Worm (Caenorhabditis elegans) whole organism, L4 larva: ENCODE measurements around the gene timm-17B.1.
"Not testable (repeated sequence)": the region's sequence is repeated elsewhere in the genome, so short reads cannot be mapped to it uniquely, and the experiment has no call there.

Experiments used
- F10B5.3 ChIP-seq: sonication (generic microtip); optimal IDR thresholded peaks from 2 replicates; lab custom pipeline; 2016; ENCODE audit warnings: mild to moderate bottlenecking, missing genetic modification characterization, missing compliant biosample characterization
- F44E2.7 ChIP-seq: fragments of 200-800 bp; sonication (Bioruptor generic); IDR thresholded peaks from 2 replicates; pipeline ENCODE4 v2.1.2; 2022; ENCODE audit warnings: missing genetic modification characterization, missing compliant biosample characterization
- F49E8.2 ChIP-seq: sonication (generic microtip); optimal IDR thresholded peaks from 2 replicates; lab custom pipeline; 2016; ENCODE audit warnings: missing compliant biosample characterization, mild to moderate bottlenecking, missing genetic modification characterization, borderline replicate concordance
- T20F7.1 ChIP-seq: fragments of 200-800 bp; sonication (Bioruptor generic); optimal IDR thresholded peaks from 2 replicates; lab custom pipeline; 2018; ENCODE audit warnings: mild to moderate bottlenecking, missing genetic modification characterization, missing compliant biosample characterization
- T26A8.4 ChIP-seq: fragments of 200-800 bp; sonication (Bioruptor generic); IDR thresholded peaks from 2 replicates; pipeline ENCODE4 v1.3.6; 2022; ENCODE audit warnings: missing genetic modification characterization, missing compliant biosample characterization
- Y105C5A.15 ChIP-seq: fragments of 200-800 bp; sonication (Bioruptor generic); IDR thresholded peaks from 2 replicates; pipeline ENCODE4 v1.3.6; 2022; ENCODE audit warnings: missing genetic modification characterization, missing compliant biosample characterization
- Y48G9A.11 ChIP-seq: fragments of 200-800 bp; sonication (Bioruptor generic); IDR thresholded peaks from 2 replicates; pipeline ENCODE4 v1.3.6; 2022; ENCODE audit warnings: missing genetic modification reagents, missing genetic modification characterization, missing compliant biosample characterization
- Y5F2A.4 ChIP-seq: fragments of 200-800 bp; sonication (Bioruptor generic); optimal IDR thresholded peaks from 2 replicates; lab custom pipeline; 2018; ENCODE audit warnings: mild to moderate bottlenecking, missing genetic modification characterization, missing compliant biosample characterization
- Y75B8A.6 ChIP-seq: fragments of 200-800 bp; sonication (Bioruptor generic); IDR thresholded peaks from 2 replicates; pipeline ENCODE4 v1.3.6; 2022; ENCODE audit warnings: missing genetic modification reagents, missing genetic modification characterization, missing compliant biosample characterization
- ZK337.2 ChIP-seq: fragments of 200-800 bp; sonication (Bioruptor generic); IDR thresholded peaks from 2 replicates; pipeline ENCODE4 v1.3.6; 2022; ENCODE audit warnings: missing genetic modification reagents, missing genetic modification characterization, missing compliant biosample characterization
- arid-1 ChIP-seq: fragments of 200-800 bp; sonication (Bioruptor generic); conservative IDR thresholded peaks from 2 replicates; pipeline ENCODE4 v1.3.6; 2022; ENCODE audit warnings: missing genetic modification reagents, missing genetic modification characterization, missing compliant biosample characterization
- ceh-44 ChIP-seq: fragments of 200-800 bp; sonication (Bioruptor generic); IDR thresholded peaks from 2 replicates; pipeline ENCODE4 v1.3.6; 2022; ENCODE audit warnings: missing genetic modification reagents, missing genetic modification characterization, missing compliant biosample characterization
- cey-2 ChIP-seq: sonication (generic microtip); optimal IDR thresholded peaks from 3 replicates; lab custom pipeline; 2017; ENCODE audit warnings: missing genetic modification characterization, mild to moderate bottlenecking, missing compliant biosample characterization, antibody characterized with exemption, borderline replicate concordance; ENCODE audit not compliant: insufficient read depth
- ctbp-1 ChIP-seq: fragments of 200-800 bp; sonication (Bioruptor generic); IDR thresholded peaks from 2 replicates; pipeline ENCODE4 v1.3.6; 2022; ENCODE audit warnings: missing genetic modification reagents, missing genetic modification characterization, missing compliant biosample characterization
- daf-16 ChIP-seq, 3 experiments: sonication (generic microtip); optimal IDR thresholded peaks; 2 replicates each; lab custom pipeline; 2016 to 2017; ENCODE audit warnings: missing genetic modification characterization in 3 of 3, missing genetic modification reagents in 3 of 3, mild to moderate bottlenecking in 2 of 3, missing compliant biosample characterization in 2 of 3, missing biosample characterization in 1 of 3, moderate library complexity in 1 of 3
- daf-19 ChIP-seq: fragments of 200-800 bp; sonication (Bioruptor generic); conservative IDR thresholded peaks from 2 replicates; pipeline ENCODE4 v1.3.6; 2022; ENCODE audit warnings: missing genetic modification characterization, missing compliant biosample characterization
- daf-8 ChIP-seq: fragments of 200-800 bp; sonication (Bioruptor generic); IDR thresholded peaks from 2 replicates; pipeline ENCODE4 v1.3.6; 2022; ENCODE audit warnings: missing genetic modification characterization, missing compliant biosample characterization
- dmd-6 ChIP-seq: fragments of 200-800 bp; sonication (Bioruptor generic); IDR thresholded peaks from 2 replicates; pipeline ENCODE4 v1.3.6; 2022; ENCODE audit warnings: missing genetic modification reagents, missing genetic modification characterization, missing compliant biosample characterization
- dmd-8 ChIP-seq: fragments of 200-800 bp; sonication (Bioruptor generic); IDR thresholded peaks from 2 replicates; pipeline ENCODE4 v1.3.6; 2022; ENCODE audit warnings: missing genetic modification characterization, missing compliant biosample characterization
- dmd-9 ChIP-seq: fragments of 200-800 bp; sonication (Bioruptor generic); IDR thresholded peaks from 2 replicates; pipeline ENCODE4 v1.3.6; 2022; ENCODE audit warnings: missing genetic modification reagents, missing genetic modification characterization, missing compliant biosample characterization
- hlh-11 ChIP-seq: fragments of 200-800 bp; sonication (Bioruptor generic); optimal IDR thresholded peaks from 2 replicates; lab custom pipeline; 2018; ENCODE audit warnings: mild to moderate bottlenecking, missing genetic modification characterization, missing compliant biosample characterization
- jun-1 ChIP-seq: fragments of 150-350 bp; optimal IDR thresholded peaks from 2 replicates; lab custom pipeline; 2014; ENCODE audit warnings: missing biosample characterization, missing genetic modification reagents, missing genetic modification characterization
- lim-7 ChIP-seq: fragments of 200-800 bp; sonication (Bioruptor generic); IDR thresholded peaks from 2 replicates; pipeline ENCODE4 v1.3.6; 2022; ENCODE audit warnings: missing genetic modification characterization, missing compliant biosample characterization
- lin-1 ChIP-seq: fragments of 200-800 bp; sonication (Bioruptor generic); IDR thresholded peaks from 2 replicates; pipeline ENCODE4 v1.3.6; 2022; ENCODE audit warnings: missing genetic modification reagents, missing genetic modification characterization, missing compliant biosample characterization
- lin-15B ChIP-seq: fragments of 150-350 bp; sonication (generic microtip); optimal IDR thresholded peaks from 3 replicates; lab custom pipeline; 2014; ENCODE audit warnings: missing biosample characterization, missing genetic modification characterization
- lin-29 ChIP-seq: fragments of 200-800 bp; sonication (Bioruptor generic); IDR thresholded peaks from 2 replicates; pipeline ENCODE4 v1.3.6; 2022; ENCODE audit warnings: missing genetic modification reagents, missing genetic modification characterization, missing compliant biosample characterization
- lin-38 ChIP-seq: fragments of 200-800 bp; sonication (Bioruptor generic); IDR thresholded peaks from 2 replicates; pipeline ENCODE4 v1.3.6; 2022; ENCODE audit warnings: missing genetic modification reagents, missing genetic modification characterization, missing compliant biosample characterization
- lsy-2 ChIP-seq, 2 experiments: fragments of 150-350 bp in 1 of 2; sonication (generic microtip) in 1 of 2; optimal IDR thresholded peaks; 2 replicates each; lab custom pipeline; 2014 to 2017; ENCODE audit warnings: missing biosample characterization in 2 of 2, missing genetic modification characterization in 2 of 2
- madf-9 ChIP-seq: fragments of 200-800 bp; sonication (Bioruptor generic); conservative IDR thresholded peaks from 2 replicates; pipeline ENCODE4 v1.3.6; 2022; ENCODE audit warnings: missing genetic modification reagents, missing genetic modification characterization, missing compliant biosample characterization
- mdl-1 ChIP-seq, 2 experiments: fragments of 150-350 bp in 1 of 2; sonication (generic microtip) in 1 of 2; optimal IDR thresholded peaks; 2 replicates each; lab custom pipeline; 2014 to 2017; ENCODE audit warnings: missing biosample characterization in 2 of 2, missing genetic modification characterization in 2 of 2
- mdt-29 ChIP-seq: fragments of 200-800 bp; sonication (Bioruptor generic); IDR thresholded peaks from 2 replicates; pipeline ENCODE4 v1.3.6; 2022; ENCODE audit warnings: missing genetic modification reagents, missing genetic modification characterization, missing compliant biosample characterization
- mxl-2 ChIP-seq: fragments of 200-800 bp; sonication (Bioruptor generic); conservative IDR thresholded peaks from 2 replicates; pipeline ENCODE4 v1.3.6; 2022; ENCODE audit warnings: missing genetic modification reagents, missing genetic modification characterization, missing compliant biosample characterization
- mxl-3 ChIP-seq: fragments of 200-800 bp; sonication (Bioruptor generic); optimal IDR thresholded peaks from 2 replicates; lab custom pipeline; 2018; ENCODE audit warnings: mild to moderate bottlenecking, missing genetic modification characterization, missing compliant biosample characterization
- nhr-11 ChIP-seq: fragments of 150-350 bp; optimal IDR thresholded peaks from 2 replicates; lab custom pipeline; 2014; ENCODE audit warnings: missing biosample characterization, missing genetic modification characterization
- nhr-28 ChIP-seq: fragments of 150-350 bp; optimal IDR thresholded peaks from 2 replicates; lab custom pipeline; 2014; ENCODE audit warnings: missing biosample characterization, missing genetic modification characterization
- nhr-6 ChIP-seq: fragments of 150-350 bp; optimal IDR thresholded peaks from 2 replicates; lab custom pipeline; 2014; ENCODE audit warnings: missing biosample characterization, missing genetic modification characterization
- pha-4 ChIP-seq, 2 experiments: fragments of 150-350 bp in 1 of 2; fragments of 200-800 bp in 1 of 2; sonication (Bioruptor generic) in 1 of 2; IDR thresholded peaks in 1 of 2; optimal IDR thresholded peaks in 1 of 2; 2 replicates each; pipeline versions ENCODE4 v1.3.6 to Lab custom; 2014 to 2022; ENCODE audit warnings: missing genetic modification characterization in 2 of 2, missing genetic modification reagents in 2 of 2, missing biosample characterization in 1 of 2, missing compliant biosample characterization in 1 of 2
- php-3 ChIP-seq: fragments of 200-800 bp; sonication (Bioruptor generic); IDR thresholded peaks from 2 replicates; pipeline ENCODE4 v1.3.6; 2022; ENCODE audit warnings: missing genetic modification reagents, missing genetic modification characterization, missing compliant biosample characterization
- pqm-1 ChIP-seq: sonication (generic microtip); optimal IDR thresholded peaks from 2 replicates; lab custom pipeline; 2017; ENCODE audit warnings: missing biosample characterization, missing genetic modification characterization
- rbr-2 ChIP-seq: sonication (generic microtip); optimal IDR thresholded peaks from 2 replicates; lab custom pipeline; 2016; ENCODE audit warnings: missing genotype, missing genetic modification characterization, missing compliant biosample characterization
- set-16 ChIP-seq: fragments of 200-800 bp; sonication (Bioruptor generic); IDR thresholded peaks from 2 replicates; pipeline ENCODE4 v1.3.6; 2022; ENCODE audit warnings: missing genetic modification reagents, missing genetic modification characterization, missing compliant biosample characterization
- snpc-1.2 ChIP-seq: fragments of 200-800 bp; sonication (Bioruptor generic); IDR thresholded peaks from 2 replicates; pipeline ENCODE4 v1.3.6; 2022; ENCODE audit warnings: missing genetic modification reagents, missing genetic modification characterization, missing compliant biosample characterization
- snpc-4 ChIP-seq: fragments of 150-350 bp; optimal IDR thresholded peaks from 2 replicates; lab custom pipeline; 2014; ENCODE audit warnings: missing biosample characterization, missing genetic modification characterization
- spr-3 ChIP-seq: fragments of 200-800 bp; sonication (Bioruptor generic); optimal IDR thresholded peaks from 2 replicates; lab custom pipeline; 2018; ENCODE audit warnings: mild to moderate bottlenecking, missing genetic modification characterization, missing compliant biosample characterization
- tag-97 ChIP-seq: fragments of 200-800 bp; sonication (Bioruptor generic); IDR thresholded peaks from 2 replicates; pipeline ENCODE4 v1.3.6; 2022; ENCODE audit warnings: missing genetic modification characterization, missing compliant biosample characterization
- tra-1 ChIP-seq: fragments of 200-800 bp; sonication (Bioruptor generic); IDR thresholded peaks from 2 replicates; pipeline ENCODE4 v1.3.6; 2022; ENCODE audit warnings: missing genetic modification reagents, missing genetic modification characterization, missing compliant biosample characterization
- unc-130 ChIP-seq: sonication (generic microtip); optimal IDR thresholded peaks from 2 replicates; lab custom pipeline; 2016; ENCODE audit warnings: missing genetic modification reagents, missing genetic modification characterization, missing compliant biosample characterization
- zfp-2 ChIP-seq: sonication (generic microtip); optimal IDR thresholded peaks from 2 replicates; lab custom pipeline; 2016; ENCODE audit warnings: mild to moderate bottlenecking, missing genetic modification characterization, missing compliant biosample characterization
- zip-2 ChIP-seq: fragments of 150-350 bp; optimal IDR thresholded peaks from 2 replicates; lab custom pipeline; 2014; ENCODE audit warnings: missing biosample characterization, missing genetic modification characterization
- ztf-7 ChIP-seq: fragments of 150-350 bp; optimal IDR thresholded peaks from 2 replicates; lab custom pipeline; 2014; ENCODE audit warnings: missing biosample characterization, missing genetic modification characterization

timm-17B.1 gene

DNA sequence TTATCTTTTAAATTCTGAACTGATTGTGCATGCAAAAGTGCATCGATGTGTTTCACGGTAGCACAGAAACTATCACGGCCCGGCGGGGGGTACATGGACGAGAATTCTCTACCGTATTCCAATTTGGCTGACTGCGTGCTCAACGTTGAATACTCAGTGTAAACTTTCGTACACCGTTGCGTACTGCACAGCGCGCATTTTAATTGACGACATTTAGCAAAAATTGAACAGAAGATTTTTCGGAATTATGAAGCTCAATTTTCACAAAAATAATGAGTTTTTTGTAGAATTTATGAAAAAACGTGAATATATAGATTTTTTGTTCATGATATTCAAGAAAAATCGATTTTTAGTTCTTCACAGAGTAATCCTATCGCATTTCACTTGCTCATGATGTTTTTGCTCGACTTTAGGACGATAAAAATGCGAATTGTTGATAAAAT, 19.8 kb downstream of the timm-17B.1 start (continued):
- TF ChIP-seq mxl-3 (GFP tag; lab: Kevin White, UChicago) (peak; percentile 5), lin-29 (GFP tag; lab: Robert Waterston, UW) (peak; percentile 100), Y75B8A.6 (peak; percentile 100), nhr-11 (tag; lab: Kevin White, UChicago) (peak; percentile 30), T20F7.1 (peak; percentile 91), hlh-11 (peak; percentile 86), zip-2 (tag; lab: Kevin White, UChicago) (peak; percentile 27), jun-1 (tag; lab: Kevin White, UChicago) (peak; percentile 1), spr-3 (GFP tag; lab: Kevin White, UChicago) (peak; percentile 68), lsy-2 (tag; optimal IDR thresholded peaks at IDR 0.05; lab: Kevin White, UChicago) (peak; percentile 96 to 97), rbr-2 (tag; lab: Kevin White, UChicago) (peak; percentile 96), unc-130 (GFP tag; lab: Kevin White, UChicago) (peak; percentile 1), zfp-2 (tag; lab: Kevin White, UChicago) (peak; percentile 82), F10B5.3 (tag; lab: Kevin White, UChicago) (peak; percentile 81), mdl-1 (tag; optimal IDR thresholded peaks at IDR 0.05; lab: Kevin White, UChicago) (peak in 1 of 2 experiments; percentile 23), dmd-6 (GFP tag; lab: Robert Waterston, UW) (peak; percentile 100), dmd-9 (GFP tag; lab: Robert Waterston, UW) (peak; percentile 100), Y5F2A.4 (GFP tag; lab: Kevin White, UChicago) (peak; percentile 35), Y105C5A.15 (GFP tag; lab: Robert Waterston, UW) (peak; percentile 93; the same call in 1 of the 2 replicates), ceh-44 (GFP tag; lab: Robert Waterston, UW) (peak; percentile 99), set-16 (peak; percentile 58), Y48G9A.11 (GFP tag; lab: Robert Waterston, UW) (peak; percentile 96), tra-1 (GFP tag; lab: Robert Waterston, UW) (peak; percentile 100), lin-15B (tag; lab: Kevin White, UChicago) (peak; percentile 13), daf-19 (peak; percentile 99), snpc-1.2 (GFP tag; lab: Robert Waterston, UW) (peak; percentile 93), F44E2.7 (GFP tag; lab: Robert Waterston, UW) (peak; percentile 92), lin-38 (GFP tag; lab: Robert Waterston, UW) (peak; percentile 100), lim-7 (peak; percentile 65; the same call in 1 of the 2 replicates), T26A8.4 (GFP tag; lab: Robert Waterston, UW) (peak; percentile 100), madf-9 (GFP tag; lab: Robert Waterston, UW) (peak; percentile 100), ZK337.2 (GFP tag; lab: Robert Waterston, UW) (peak; percentile 100), arid-1 (GFP tag; lab: Robert Waterston, UW) (peak; percentile 98), mxl-2 (peak; percentile 95), pha-4 (GFP tag; IDR thresholded peaks at IDR 0.05; lab: Robert Waterston, UW) (peak; percentile 99), lin-1 (GFP tag; lab: Robert Waterston, UW) (peak; percentile 98), pqm-1 (peak; percentile 7), php-3 (GFP tag; lab: Robert Waterston, UW) (peak; percentile 100), mdt-29 (GFP tag; lab: Robert Waterston, UW) (peak; percentile 99)
- TF ChIP-seq pha-4 (tag; optimal IDR thresholded peaks at IDR 0.05; lab: Kevin White, UChicago) = not testable (repeated sequence)

- TF ChIP-seq tag-97 (GFP tag; lab: Robert Waterston, UW) (no peak), daf-8 (GFP tag; lab: Robert Waterston, UW) (no peak), nhr-6 (tag; lab: Kevin White, UChicago) (no peak), snpc-4 (no peak), daf-16 (GFP tag; optimal IDR thresholded peaks at IDR 0.05; lab: Kevin White, UChicago) (no peak), daf-16 (tag; optimal IDR thresholded peaks at IDR 0.05; lab: Kevin White, UChicago) (no peak), nhr-28 (no peak), T20F7.1 (no peak), nhr-11 (tag; lab: Kevin White, UChicago) (no peak), cey-2 (tag; lab: Kevin White, UChicago) (no peak), ztf-7 (tag; lab: Kevin White, UChicago) (no peak), pha-4 (GFP tag; IDR thresholded peaks at IDR 0.05; lab: Robert Waterston, UW) (no peak), pha-4 (tag; optimal IDR thresholded peaks at IDR 0.05; lab: Kevin White, UChicago) (no peak), F49E8.2 (tag; lab: Kevin White, UChicago) (no peak), dmd-8 (GFP tag; lab: Robert Waterston, UW) (no peak), ctbp-1 (GFP tag; lab: Robert Waterston, UW) (no peak)
These were observed 20.7 kb downstream of the timm-17B.1 start, which contains the start of gene K08F11.1 for ce11 chrIV:4724562-4724961. Gene K08F11.1, plus strand, starts transcription at chrIV:4724862.
